Worm (Caenorhabditis elegans) whole organism, young adult: ENCODE measurements around the gene C26D10.4.

ENCODE experiments used
- B0035.1 ChIP-seq: sonication (generic microtip); optimal IDR thresholded peaks from 2 replicates; lab custom pipeline; 2016; ENCODE audit warnings: missing genetic modification characterization, mild to moderate bottlenecking, missing compliant biosample characterization, missing genotype, missing genetic modification reagents
- B0261.1 ChIP-seq: sonication (generic microtip); optimal IDR thresholded peaks from 2 replicates; lab custom pipeline; 2016; ENCODE audit warnings: mild to moderate bottlenecking, missing genetic modification characterization, moderate library complexity, missing compliant biosample characterization
- F22D6.2 ChIP-seq: sonication (generic microtip); optimal IDR thresholded peaks from 2 replicates; lab custom pipeline; 2016; ENCODE audit warnings: mild to moderate bottlenecking, missing genetic modification characterization, missing compliant biosample characterization
- F37B4.10 ChIP-seq: fragments of 200-800 bp; sonication (Bioruptor generic); IDR thresholded peaks from 2 replicates; pipeline ENCODE4 v1.3.6; 2022; ENCODE audit warnings: missing genetic modification characterization, missing compliant biosample characterization
- F39B2.1 ChIP-seq: fragments of 200-800 bp; sonication (Bioruptor generic); IDR thresholded peaks from 2 replicates; pipeline ENCODE4 v1.3.6; 2022; ENCODE audit warnings: missing genetic modification reagents, missing genetic modification characterization, missing compliant biosample characterization
- F49E8.2 ChIP-seq: sonication (generic microtip); optimal IDR thresholded peaks from 3 replicates; lab custom pipeline; 2017; ENCODE audit warnings: missing genetic modification characterization, mild to moderate bottlenecking, missing compliant biosample characterization, antibody characterized with exemption, moderate library complexity; ENCODE audit not compliant: insufficient read depth
- F55B11.4 ChIP-seq: sonication (generic microtip); optimal IDR thresholded peaks from 2 replicates; lab custom pipeline; 2016; ENCODE audit warnings: missing compliant biosample characterization, missing genetic modification characterization, borderline replicate concordance; ENCODE audit not compliant: insufficient read depth
- F57C9.4 ChIP-seq: sonication (generic microtip); optimal IDR thresholded peaks from 2 replicates; lab custom pipeline; 2017; ENCODE audit warnings: mild to moderate bottlenecking, missing genetic modification characterization, missing compliant biosample characterization
- K11D2.4 ChIP-seq: fragments of 200-800 bp; sonication (Bioruptor generic); IDR thresholded peaks from 2 replicates; pipeline ENCODE4 v1.3.6; 2022; ENCODE audit warnings: missing genetic modification reagents, missing genetic modification characterization, missing compliant biosample characterization
- T07F8.4 ChIP-seq: sonication (generic microtip); optimal IDR thresholded peaks from 2 replicates; lab custom pipeline; 2016; ENCODE audit warnings: mild to moderate bottlenecking, missing genetic modification characterization, moderate library complexity, missing compliant biosample characterization
- T26A5.8 ChIP-seq: sonication (generic microtip); optimal IDR thresholded peaks from 2 replicates; lab custom pipeline; 2016; ENCODE audit warnings: missing genetic modification characterization, missing compliant biosample characterization
- Y79H2A.3 ChIP-seq: fragments of 200-800 bp; sonication (Bioruptor generic); conservative IDR thresholded peaks from 2 replicates; pipeline ENCODE4 v1.3.6; 2022; ENCODE audit warnings: missing genetic modification reagents, missing genetic modification characterization, missing compliant biosample characterization
- akir-1 ChIP-seq: fragments of 200-800 bp; sonication (Bioruptor generic); optimal IDR thresholded peaks from 2 replicates; lab custom pipeline; 2018; ENCODE audit warnings: mild to moderate bottlenecking, missing genetic modification characterization, moderate library complexity, missing compliant biosample characterization
- aptf-2 ChIP-seq: fragments of 200-800 bp; sonication (Bioruptor generic); conservative IDR thresholded peaks from 2 replicates; pipeline ENCODE4 v1.3.6; 2022; ENCODE audit warnings: missing genetic modification reagents, missing genetic modification characterization, missing compliant biosample characterization
- attf-5 ChIP-seq: fragments of 200-800 bp; sonication (Bioruptor generic); optimal IDR thresholded peaks from 2 replicates; lab custom pipeline; 2018; ENCODE audit warnings: mild to moderate bottlenecking, missing genetic modification characterization, missing compliant biosample characterization
- cebp-1 ChIP-seq, 2 experiments: fragments of 200-800 bp in 1 of 2; sonication (Bioruptor generic) in 1 of 2; sonication (generic microtip) in 1 of 2; IDR thresholded peaks in 1 of 2; optimal IDR thresholded peaks in 1 of 2; 2 replicates each; pipeline versions ENCODE4 v1.3.6 to Lab custom; 2017 to 2022; ENCODE audit warnings: missing compliant biosample characterization in 2 of 2, missing genetic modification characterization in 2 of 2, mild to moderate bottlenecking in 1 of 2, missing genetic modification reagents in 1 of 2, moderate library complexity in 1 of 2
- cebp-2 ChIP-seq: fragments of 200-800 bp; sonication (Bioruptor generic); IDR thresholded peaks from 2 replicates; pipeline ENCODE4 v1.3.6; 2022; ENCODE audit warnings: missing genetic modification characterization, missing compliant biosample characterization
- ceh-58 ChIP-seq: fragments of 200-800 bp; sonication (Bioruptor generic); IDR thresholded peaks from 2 replicates; pipeline ENCODE4 v1.3.6; 2022; ENCODE audit warnings: missing genetic modification characterization, missing compliant biosample characterization
- ceh-79 ChIP-seq: sonication (generic microtip); optimal IDR thresholded peaks from 2 replicates; lab custom pipeline; 2017; ENCODE audit warnings: mild to moderate bottlenecking, missing genetic modification characterization, missing compliant biosample characterization
- ceh-91 ChIP-seq: fragments of 200-800 bp; sonication (Bioruptor generic); IDR thresholded peaks from 2 replicates; pipeline ENCODE4 v1.3.6; 2022; ENCODE audit warnings: missing genetic modification reagents, missing genetic modification characterization, missing compliant biosample characterization
- chd-7 ChIP-seq: sonication (generic microtip); optimal IDR thresholded peaks from 2 replicates; lab custom pipeline; 2016; ENCODE audit warnings: mild to moderate bottlenecking, missing genetic modification characterization, moderate library complexity, missing compliant biosample characterization
- dpl-1 ChIP-seq: fragments of 150-350 bp; optimal IDR thresholded peaks from 2 replicates; lab custom pipeline; 2014; ENCODE audit warnings: missing biosample characterization, missing genetic modification reagents, missing genetic modification characterization
- egrh-3 ChIP-seq: fragments of 200-800 bp; sonication (Bioruptor generic); IDR thresholded peaks from 2 replicates; pipeline ENCODE4 v1.3.6; 2022; ENCODE audit warnings: missing genetic modification reagents, missing genetic modification characterization, missing compliant biosample characterization
- gei-17 ChIP-seq: fragments of 200-800 bp; sonication (Bioruptor generic); optimal IDR thresholded peaks from 2 replicates; lab custom pipeline; 2018; ENCODE audit warnings: mild to moderate bottlenecking, missing genetic modification characterization, missing compliant biosample characterization
- hlh-12 ChIP-seq: sonication (generic microtip); optimal IDR thresholded peaks from 2 replicates; lab custom pipeline; 2016; ENCODE audit warnings: missing genetic modification characterization, missing compliant biosample characterization
- hmg-1.2 ChIP-seq: fragments of 200-800 bp; sonication (Bioruptor generic); IDR thresholded peaks from 2 replicates; pipeline ENCODE4 v1.3.6; 2022; ENCODE audit warnings: missing genetic modification reagents, missing genetic modification characterization, missing compliant biosample characterization
- lir-1 ChIP-seq: fragments of 200-800 bp; sonication (Bioruptor generic); conservative IDR thresholded peaks from 2 replicates; pipeline ENCODE4 v1.3.6; 2022; ENCODE audit warnings: missing genetic modification reagents, missing genetic modification characterization, missing compliant biosample characterization
- lsy-27 ChIP-seq: sonication (generic microtip); optimal IDR thresholded peaks from 2 replicates; lab custom pipeline; 2017; ENCODE audit warnings: missing genetic modification characterization, mild to moderate bottlenecking, missing compliant biosample characterization, antibody characterized with exemption, missing genotype, borderline replicate concordance; ENCODE audit not compliant: insufficient read depth
- mes-4 ChIP-seq: sonication (generic microtip); optimal IDR thresholded peaks from 2 replicates; lab custom pipeline; 2016; ENCODE audit warnings: missing genotype, missing genetic modification characterization, missing compliant biosample characterization
- nfya-1 ChIP-seq: sonication (generic microtip); optimal IDR thresholded peaks from 2 replicates; lab custom pipeline; 2017; ENCODE audit warnings: antibody characterized with exemption, missing compliant biosample characterization, missing genetic modification characterization, borderline replicate concordance; ENCODE audit not compliant: insufficient read depth
- nhr-27 ChIP-seq: fragments of 200-800 bp; sonication (Bioruptor generic); optimal IDR thresholded peaks from 2 replicates; lab custom pipeline; 2018; ENCODE audit warnings: mild to moderate bottlenecking, missing genetic modification characterization, moderate library complexity, missing compliant biosample characterization
- rec-8 ChIP-seq, 2 experiments: sonication (generic microtip); optimal IDR thresholded peaks; 2 replicates each; lab custom pipeline; 2016; ENCODE audit warnings: mild to moderate bottlenecking in 2 of 2, missing genetic modification characterization in 2 of 2, missing genetic modification reagents in 2 of 2, missing genotype in 2 of 2, missing biosample characterization in 1 of 2, missing compliant biosample characterization in 1 of 2, moderate library complexity in 1 of 2
- sdz-38 ChIP-seq: sonication (generic microtip); optimal IDR thresholded peaks from 2 replicates; lab custom pipeline; 2016; ENCODE audit warnings: missing genotype, missing genetic modification characterization, missing compliant biosample characterization
- snpc-1.1 ChIP-seq: sonication (generic microtip); optimal IDR thresholded peaks from 2 replicates; lab custom pipeline; 2017; ENCODE audit warnings: missing genetic modification characterization, mild to moderate bottlenecking, missing compliant biosample characterization, antibody characterized with exemption, moderate library complexity, missing genotype, missing genetic modification reagents; ENCODE audit not compliant: insufficient read depth
- snpc-3.4 ChIP-seq: sonication (generic microtip); optimal IDR thresholded peaks from 2 replicates; lab custom pipeline; 2017; ENCODE audit warnings: missing genetic modification characterization, mild to moderate bottlenecking, missing compliant biosample characterization, antibody characterized with exemption, moderate library complexity, missing genotype, missing genetic modification reagents
- tbp1 ChIP-seq: fragments of 200-800 bp; sonication (Bioruptor generic); optimal IDR thresholded peaks from 2 replicates; lab custom pipeline; 2018; ENCODE audit warnings: mild to moderate bottlenecking, missing genetic modification characterization, missing compliant biosample characterization
- tlf-1 ChIP-seq: fragments of 200-800 bp; sonication (Bioruptor generic); optimal IDR thresholded peaks from 2 replicates; lab custom pipeline; 2018; ENCODE audit warnings: mild to moderate bottlenecking, missing genetic modification characterization, missing compliant biosample characterization
- xnd-1 ChIP-seq: sonication (generic microtip); optimal IDR thresholded peaks from 2 replicates; lab custom pipeline; 2016; ENCODE audit warnings: missing genotype, missing genetic modification reagents, missing genetic modification characterization, missing compliant biosample characterization
- zim-3 ChIP-seq: sonication (generic microtip); optimal IDR thresholded peaks from 2 replicates; lab custom pipeline; 2017; ENCODE audit warnings: mild to moderate bottlenecking, missing genetic modification characterization, moderate library complexity, missing compliant biosample characterization
- ztf-18 ChIP-seq: sonication (generic microtip); optimal IDR thresholded peaks from 2 replicates; lab custom pipeline; 2016; ENCODE audit warnings: missing genotype, mild to moderate bottlenecking, missing genetic modification characterization, missing compliant biosample characterization
- ztf-3 ChIP-seq: fragments of 200-800 bp; sonication (Bioruptor generic); optimal IDR thresholded peaks from 2 replicates; lab custom pipeline; 2018; ENCODE audit warnings: mild to moderate bottlenecking, missing genetic modification characterization, missing compliant biosample characterization

Gene C26D10.4

ce11 chrII:8308314-8308713 lies 21.2 kb upstream of the C26D10.4 start:
- TF ChIP-seq F55B11.4 = no peak
- TF ChIP-seq hlh-12 (tag; lab: Kevin White, UChicago) = no peak
- TF ChIP-seq sdz-38 (tag; lab: Kevin White, UChicago) = no peak
- TF ChIP-seq nhr-27 (tag; lab: Kevin White, UChicago) = no peak
- no peak for TF ChIP-seq attf-5 (GFP tag; lab: Kevin White, UChicago)
- no peak for TF ChIP-seq F22D6.2 (tag; lab: Kevin White, UChicago)
- no peak for TF ChIP-seq ceh-58 (GFP tag; lab: Robert Waterston, UW)
- TF ChIP-seq tbp1 (GFP tag; lab: Kevin White, UChicago) = no peak
- TF ChIP-seq ztf-18 (tag; lab: Kevin White, UChicago) = no peak
- TF ChIP-seq F49E8.2 (tag; lab: Kevin White, UChicago) = no peak
- TF ChIP-seq T26A5.8 (tag; lab: Kevin White, UChicago) = no peak
- no peak for TF ChIP-seq aptf-2 (GFP tag; lab: Robert Waterston, UW)
- TF ChIP-seq ztf-3 (GFP tag; lab: Kevin White, UChicago) = no peak
- no peak for TF ChIP-seq hmg-1.2 (GFP tag; lab: Robert Waterston, UW)
- TF ChIP-seq B0035.1 = no peak
- no peak for TF ChIP-seq cebp-1 (GFP tag; IDR thresholded peaks at IDR 0.05; lab: Robert Waterston, UW)
- TF ChIP-seq cebp-1 (tag; optimal IDR thresholded peaks at IDR 0.05; lab: Kevin White, UChicago) = no peak
- TF ChIP-seq chd-7 = no peak
- no peak for TF ChIP-seq gei-17

- TF ChIP-seq T07F8.4 (no peak), B0261.1 (no peak), ceh-91 (GFP tag; lab: Robert Waterston, UW) (no peak)
- TF ChIP-seq, all 124 proteins: peak for 0
Observed at ce11 chrII:8311484-8311883, 18.1 kb upstream of the C26D10.4 start.

ce11 chrII:8312012-8312411 lies 17.6 kb upstream of the C26D10.4 start:
- TF ChIP-seq lsy-27 (tag; lab: Kevin White, UChicago) = no peak
- no peak for TF ChIP-seq K11D2.4
- no peak for TF ChIP-seq snpc-1.1 (tag; lab: Kevin White, UChicago)

- TF ChIP-seq lir-1 (GFP tag; lab: Robert Waterston, UW) (no peak), rec-8 (tag; optimal IDR thresholded peaks at IDR 0.05; lab: Kevin White, UChicago) (no peak), tlf-1 (GFP tag; lab: Kevin White, UChicago) (no peak), F57C9.4 (no peak), F22D6.2 (tag; lab: Kevin White, UChicago) (no peak), cebp-2 (GFP tag; lab: Robert Waterston, UW) (no peak), nfya-1 (tag; lab: Kevin White, UChicago) (no peak), egrh-3 (GFP tag; lab: Robert Waterston, UW) (no peak)
Observed at ce11 chrII:8314768-8315167, 14.8 kb upstream of the C26D10.4 start.

ce11 chrII:8316701-8317100 lies 12.9 kb upstream of the C26D10.4 start:
- TF ChIP-seq aptf-2 (GFP tag; lab: Robert Waterston, UW) (no peak), mes-4 (tag; lab: Kevin White, UChicago) (no peak), F37B4.10 (no peak), ceh-79 (tag; lab: Kevin White, UChicago) (no peak), F39B2.1 (GFP tag; lab: Robert Waterston, UW) (no peak), xnd-1 (tag; lab: Kevin White, UChicago) (no peak), Y79H2A.3 (GFP tag; lab: Robert Waterston, UW) (no peak), ztf-18 (tag; lab: Kevin White, UChicago) (no peak), akir-1 (GFP tag; lab: Kevin White, UChicago) (no peak), egrh-3 (GFP tag; lab: Robert Waterston, UW) (no peak), dpl-1 (GFP tag; lab: Kevin White, UChicago) (no peak), zim-3 (no peak), snpc-3.4 (tag; lab: Kevin White, UChicago) (no peak)
